Fruit fly (Drosophila melanogaster): ENCODE results near the gene Lam.

dm6 chr2L:5493907-5494404 lies 48.3 kb upstream of the Lam start:
- TF ChIP-seq CG14655 (GFP tag; optimal IDR thresholded peaks at IDR 0.05) (peak; percentile 70), D1 (tag; optimal IDR thresholded peaks at IDR 0.05) (no peak), CG15710 (tag; optimal IDR thresholded peaks at IDR 0.05) (peak; percentile 40)

Measured in whole organism, pupa.